Worm (Caenorhabditis elegans) whole organism, L2 larva: ENCODE data around the gene VF13D12L.3.

Experiments used
- aly-2 ChIP-seq: fragments of 150-350 bp; optimal IDR thresholded peaks from 2 replicates; lab custom pipeline; 2014; ENCODE audit warnings: missing biosample characterization, missing genetic modification characterization
- lin-11 ChIP-seq: fragments of 150-350 bp; sonication (generic microtip); optimal IDR thresholded peaks from 2 replicates; lab custom pipeline; 2014; ENCODE audit warnings: missing biosample characterization, missing genetic modification characterization, inconsistent platforms, mixed read lengths
- lin-39 ChIP-seq: fragments of 150-350 bp; optimal IDR thresholded peaks from 2 replicates; lab custom pipeline; 2014; ENCODE audit warnings: missing biosample characterization, missing genetic modification reagents, missing genetic modification characterization
- nhr-129 ChIP-seq: fragments of 150-350 bp; optimal IDR thresholded peaks from 2 replicates; lab custom pipeline; 2014; ENCODE audit warnings: missing biosample characterization, missing genetic modification characterization
- unc-39 ChIP-seq: fragments of 150-350 bp; optimal IDR thresholded peaks from 2 replicates; lab custom pipeline; 2014; ENCODE audit warnings: missing biosample characterization, missing genetic modification characterization
- unc-55 ChIP-seq: fragments of 150-350 bp; sonication (generic microtip); optimal IDR thresholded peaks from 3 replicates; lab custom pipeline; 2014; ENCODE audit warnings: missing biosample characterization, missing genetic modification reagents, missing genetic modification characterization
- unc-62 ChIP-seq: fragments of 150-350 bp; optimal IDR thresholded peaks from 2 replicates; lab custom pipeline; 2014; ENCODE audit warnings: missing biosample characterization, missing genetic modification reagents, missing genetic modification characterization

DNA sequence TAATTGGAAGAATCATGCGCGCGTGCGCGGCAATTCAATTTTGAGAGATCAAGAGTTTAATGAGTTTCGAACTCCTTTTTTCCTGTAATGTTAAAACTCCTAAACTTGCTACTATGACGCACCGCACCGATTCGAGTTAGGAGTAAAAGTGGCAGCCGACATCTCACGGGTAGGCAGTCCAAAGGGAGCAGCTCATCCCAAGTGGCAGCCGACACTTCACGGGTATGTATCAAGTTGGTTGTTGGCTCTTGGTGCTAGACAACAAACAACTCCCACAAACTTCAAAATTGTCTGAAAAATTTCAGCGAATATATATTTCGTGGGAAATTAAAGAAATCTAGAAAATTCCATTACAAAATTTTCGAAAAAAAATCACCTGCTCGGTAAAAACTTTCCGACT lies 47.4 kb downstream of the VF13D12L.3 start:
- TF ChIP-seq unc-55 (GFP tag; lab: Kevin White, UChicago) (no peak), nhr-129 (no peak), lin-11 (tag; lab: Kevin White, UChicago) (no peak), unc-39 (tag; lab: Kevin White, UChicago) (no peak), aly-2 (tag; lab: Kevin White, UChicago) (no peak), lin-39 (tag; lab: Kevin White, UChicago) (no peak), unc-62 (GFP tag; lab: Kevin White, UChicago) (no peak)
